Worm (Caenorhabditis elegans): ENCODE results near the gene flad-1.

flad-1 gene

ce11 chrII:9943837-9944236, at the start of gene flad-1:
Gene flad-1 (plus strand): TSS chrII:9944137.
- no peak for TF ChIP-seq dao-5 (tag; optimal IDR thresholded peaks at IDR 0.05)
- TF ChIP-seq him-1 (tag; optimal IDR thresholded peaks at IDR 0.05), result no peak
- TF ChIP-seq W03F9.2 (tag; optimal IDR thresholded peaks at IDR 0.05), result no peak

DNA sequence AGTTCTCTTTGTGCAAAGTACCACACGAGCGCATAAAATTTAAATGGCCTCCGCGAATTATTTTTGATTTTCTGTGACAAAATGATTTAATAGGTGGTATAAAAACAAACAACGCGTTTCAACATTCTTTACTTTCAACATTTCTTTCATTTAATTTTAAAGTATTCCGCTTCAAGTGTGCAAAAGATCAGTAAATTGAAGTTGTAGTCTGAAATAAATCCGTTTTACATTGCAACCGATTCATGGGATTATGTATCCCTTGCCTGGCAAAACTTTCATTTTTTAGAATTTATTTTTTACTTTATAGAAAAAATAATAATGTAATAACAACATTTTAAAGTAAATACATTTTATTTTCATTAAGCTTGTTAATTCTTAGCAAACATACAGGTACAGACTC, 49.5 kb upstream of the flad-1 start, which contains the start of gene F26C11.1:
Gene F26C11.1 (plus strand): TSS at position 301 of the 400 bp plus-strand sequence.
- TF ChIP-seq him-1 (tag; optimal IDR thresholded peaks at IDR 0.05) (no peak), W03F9.2 (tag; optimal IDR thresholded peaks at IDR 0.05) (no peak), dao-5 (tag; optimal IDR thresholded peaks at IDR 0.05) (no peak)

- TF ChIP-seq dao-5 (tag; optimal IDR thresholded peaks at IDR 0.05), result no peak
- no peak for TF ChIP-seq him-1 (tag; optimal IDR thresholded peaks at IDR 0.05)
- TF ChIP-seq W03F9.2 (tag; optimal IDR thresholded peaks at IDR 0.05), result no peak
Measured at ce11 chrII:9895173-9895572, 48.8 kb upstream of the flad-1 start.

ce11 chrII:9898744-9899143, 45.2 kb upstream of the flad-1 start:
- TF ChIP-seq dao-5 (tag; optimal IDR thresholded peaks at IDR 0.05) (no peak), W03F9.2 (tag; optimal IDR thresholded peaks at IDR 0.05) (no peak), him-1 (tag; optimal IDR thresholded peaks at IDR 0.05) (no peak)

- TF ChIP-seq W03F9.2 (tag; optimal IDR thresholded peaks at IDR 0.05) (no peak), him-1 (tag; optimal IDR thresholded peaks at IDR 0.05) (no peak), dao-5 (tag; optimal IDR thresholded peaks at IDR 0.05) (no peak)
Measured at ce11 chrII:9900276-9900675, 43.7 kb upstream of the flad-1 start, which contains the start of gene unc-4. Gene unc-4 (minus strand): TSS chrII:9900376.

DNA sequence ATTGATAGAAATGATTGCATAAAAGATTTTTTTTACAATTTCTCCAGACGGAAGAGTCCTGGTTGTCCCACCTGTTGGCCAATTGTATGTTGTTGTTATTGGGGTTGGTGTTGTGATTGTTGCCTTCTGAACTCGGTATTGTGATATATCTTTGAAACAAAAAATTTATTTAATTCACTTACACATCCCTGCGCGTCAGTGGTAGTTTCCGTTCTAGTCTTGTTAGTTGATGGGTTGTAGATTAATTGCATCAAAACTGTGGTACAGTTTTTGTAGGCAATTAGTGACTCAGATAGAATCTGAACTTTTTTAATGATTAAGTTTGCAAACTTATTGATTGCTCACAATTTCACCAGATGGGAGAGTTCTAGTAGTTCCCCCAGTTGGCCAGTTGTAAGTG, 39.5 kb upstream of the flad-1 start:
- TF ChIP-seq W03F9.2 (tag; optimal IDR thresholded peaks at IDR 0.05) (no peak), dao-5 (tag; optimal IDR thresholded peaks at IDR 0.05) (no peak), him-1 (tag; optimal IDR thresholded peaks at IDR 0.05) (no peak)

ce11 chrII:9914999-9915398, 28.9 kb upstream of the flad-1 start, which contains the start of gene F26C11.3:
Gene F26C11.3 (minus strand): TSS chrII:9915099.
- TF ChIP-seq W03F9.2 (tag; optimal IDR thresholded peaks at IDR 0.05) (no peak), him-1 (tag; optimal IDR thresholded peaks at IDR 0.05) (no peak), dao-5 (tag; optimal IDR thresholded peaks at IDR 0.05) (no peak)

- TF ChIP-seq dao-5 (tag; optimal IDR thresholded peaks at IDR 0.05) (no peak), him-1 (tag; optimal IDR thresholded peaks at IDR 0.05) (no peak), W03F9.2 (tag; optimal IDR thresholded peaks at IDR 0.05) (no peak)
Measured at ce11 chrII:9916177-9916576, 27.8 kb upstream of the flad-1 start, which contains the start of gene F26C11.4. Gene F26C11.4 (minus strand): TSS chrII:9916277.

ce11 chrII:9917904-9918303, 26.0 kb upstream of the flad-1 start, which contains the start of gene C05C10.8:
Gene C05C10.8 (minus strand): TSS chrII:9918004.
- TF ChIP-seq him-1 (tag; optimal IDR thresholded peaks at IDR 0.05), result no peak
- TF ChIP-seq dao-5 (tag; optimal IDR thresholded peaks at IDR 0.05), result no peak
- TF ChIP-seq W03F9.2 (tag; optimal IDR thresholded peaks at IDR 0.05), result no peak

DNA sequence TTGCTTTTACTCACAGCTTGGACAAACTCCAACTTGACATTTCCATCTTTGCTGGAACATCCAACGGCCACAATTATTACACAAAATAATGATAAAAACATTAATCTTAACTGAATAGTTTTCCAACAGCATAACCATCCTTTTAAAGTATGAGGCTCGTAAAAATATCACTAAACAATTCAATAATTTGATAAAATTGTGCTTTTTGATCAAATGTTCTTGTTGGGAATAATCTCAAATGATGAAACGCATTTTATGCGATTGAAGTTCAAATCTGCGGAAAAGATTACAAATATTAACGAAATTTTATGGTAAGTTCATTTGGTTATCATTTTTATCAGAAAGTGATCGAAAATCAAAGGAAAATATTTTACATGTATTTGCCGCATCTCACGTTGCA, 23.5 kb upstream of the flad-1 start, which contains the start of gene pho-10:
Gene pho-10 (minus strand): TSS at position 101 of the 400 bp plus-strand sequence.
- TF ChIP-seq W03F9.2 (tag; optimal IDR thresholded peaks at IDR 0.05) (no peak), him-1 (tag; optimal IDR thresholded peaks at IDR 0.05) (no peak), dao-5 (tag; optimal IDR thresholded peaks at IDR 0.05) (no peak)

- no peak for TF ChIP-seq dao-5 (tag; optimal IDR thresholded peaks at IDR 0.05)
- no peak for TF ChIP-seq him-1 (tag; optimal IDR thresholded peaks at IDR 0.05)
- TF ChIP-seq W03F9.2 (tag; optimal IDR thresholded peaks at IDR 0.05), result no peak
Measured at ce11 chrII:9921622-9922269, 22.2 kb upstream of the flad-1 start, which contains the start of gene C05C10.2. Gene C05C10.2 (plus strand): TSS chrII:9922219.

DNA sequence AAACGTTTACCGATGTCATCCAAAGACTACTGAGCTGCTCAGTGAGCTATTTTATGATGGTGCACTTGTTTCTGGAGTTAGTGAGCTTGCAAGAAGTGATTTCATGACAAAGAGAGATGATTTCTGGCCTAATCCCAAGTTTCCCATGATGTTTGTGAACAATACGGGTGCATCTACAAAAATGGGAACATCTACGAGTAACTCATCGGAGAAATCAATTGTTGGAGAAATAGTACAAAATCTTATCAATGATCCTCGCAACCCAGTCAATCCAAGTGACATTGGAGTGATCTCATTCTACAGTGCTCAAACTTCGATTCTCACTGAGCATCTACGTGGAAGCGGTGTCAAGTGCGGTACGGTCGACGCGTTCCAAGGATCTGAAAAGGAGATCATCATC, 15.5 kb upstream of the flad-1 start:
- TF ChIP-seq dao-5 (tag; optimal IDR thresholded peaks at IDR 0.05) (no peak), W03F9.2 (tag; optimal IDR thresholded peaks at IDR 0.05) (no peak), him-1 (tag; optimal IDR thresholded peaks at IDR 0.05) (no peak)

ce11 chrII:9931012-9931411, 12.9 kb upstream of the flad-1 start:
- TF ChIP-seq him-1 (tag; optimal IDR thresholded peaks at IDR 0.05) (no peak), dao-5 (tag; optimal IDR thresholded peaks at IDR 0.05) (no peak), W03F9.2 (tag; optimal IDR thresholded peaks at IDR 0.05) (no peak)

- TF ChIP-seq him-1 (tag; optimal IDR thresholded peaks at IDR 0.05) (no peak), dao-5 (tag; optimal IDR thresholded peaks at IDR 0.05) (no peak), W03F9.2 (tag; optimal IDR thresholded peaks at IDR 0.05) (no peak)
Measured at ce11 chrII:9931476-9931875, 12.5 kb upstream of the flad-1 start, which contains the start of gene pho-11. Gene pho-11 (plus strand): TSS chrII:9931849.
